Worm (Caenorhabditis elegans) whole organism, L3 larva: ENCODE results near the gene F25B3.2.

ENCODE experiments used
- aly-2 ChIP-seq: fragments of 150-350 bp; optimal IDR thresholded peaks from 2 replicates; lab custom pipeline; 2014; ENCODE audit warnings: missing biosample characterization, missing genetic modification characterization
- ama-1 ChIP-seq: fragments of 150-350 bp; optimal IDR thresholded peaks from 2 replicates; lab custom pipeline; 2018
- ceh-16 ChIP-seq: sonication (generic microtip); optimal IDR thresholded peaks from 2 replicates; lab custom pipeline; 2017; ENCODE audit warnings: missing biosample characterization, missing genetic modification characterization
- ceh-28 ChIP-seq: fragments of 150-350 bp; optimal IDR thresholded peaks from 2 replicates; lab custom pipeline; 2014; ENCODE audit warnings: missing biosample characterization, missing genetic modification reagents, missing genetic modification characterization
- ceh-9 ChIP-seq: sonication (generic microtip); optimal IDR thresholded peaks from 2 replicates; lab custom pipeline; 2018; ENCODE audit warnings: missing biosample characterization, missing genetic modification characterization
- daf-12 ChIP-seq: fragments of 150-350 bp; optimal IDR thresholded peaks from 2 replicates; lab custom pipeline; 2014; ENCODE audit warnings: missing biosample characterization, missing genetic modification reagents, missing genetic modification characterization
- egl-27 ChIP-seq: sonication (generic microtip); optimal IDR thresholded peaks from 4 replicates; lab custom pipeline; 2017; ENCODE audit warnings: missing biosample characterization, missing genetic modification reagents, missing genetic modification characterization
- egl-5 ChIP-seq: fragments of 150-350 bp; optimal IDR thresholded peaks from 2 replicates; lab custom pipeline; 2017; ENCODE audit warnings: missing biosample characterization, missing genetic modification reagents, missing genetic modification characterization, inconsistent platforms
- elt-1 ChIP-seq: fragments of 150-350 bp; optimal IDR thresholded peaks from 2 replicates; lab custom pipeline; 2014; ENCODE audit warnings: missing biosample characterization, missing genetic modification characterization
- elt-2 ChIP-seq: sonication (generic microtip); optimal IDR thresholded peaks from 2 replicates; lab custom pipeline; 2016; ENCODE audit warnings: missing genetic modification reagents, mild to moderate bottlenecking, missing genetic modification characterization, missing compliant biosample characterization
- elt-3 ChIP-seq, 3 experiments: fragments of 150-350 bp in 1 of 3; sonication (generic microtip) in 2 of 3; optimal IDR thresholded peaks; 2 replicates in 2 of 3; 4 replicates in 1 of 3; lab custom pipeline; 2014 to 2017; ENCODE audit warnings: missing biosample characterization in 3 of 3, missing genetic modification characterization in 3 of 3
- eor-1 ChIP-seq, 2 experiments: fragments of 150-350 bp; optimal IDR thresholded peaks; 2 replicates each; lab custom pipeline; 2014 to 2018; ENCODE audit warnings: missing biosample characterization in 2 of 2, missing genetic modification characterization in 2 of 2
- fkh-10 ChIP-seq: sonication (generic microtip); optimal IDR thresholded peaks from 2 replicates; lab custom pipeline; 2017; ENCODE audit warnings: missing biosample characterization, missing genetic modification reagents, missing genetic modification characterization
- fos-1 ChIP-seq: fragments of 150-350 bp; optimal IDR thresholded peaks from 2 replicates; lab custom pipeline; 2014; ENCODE audit warnings: missing biosample characterization, missing genetic modification characterization
- hmg-11 ChIP-seq: sonication (generic microtip); optimal IDR thresholded peaks from 2 replicates; lab custom pipeline; 2016; ENCODE audit warnings: missing genetic modification characterization, missing compliant biosample characterization
- jun-1 ChIP-seq: fragments of 150-350 bp; optimal IDR thresholded peaks from 2 replicates; lab custom pipeline; 2014; ENCODE audit warnings: missing biosample characterization, missing genetic modification reagents, missing genetic modification characterization
- lin-39 ChIP-seq: fragments of 150-350 bp; optimal IDR thresholded peaks from 2 replicates; lab custom pipeline; 2018; ENCODE audit warnings: missing biosample characterization, missing genetic modification reagents, missing genetic modification characterization
- lsy-12 ChIP-seq: sonication (generic microtip); optimal IDR thresholded peaks from 2 replicates; lab custom pipeline; 2016; ENCODE audit warnings: mild to moderate bottlenecking, missing genetic modification characterization, missing compliant biosample characterization
- mdl-1 ChIP-seq: fragments of 150-350 bp; optimal IDR thresholded peaks from 2 replicates; lab custom pipeline; 2014; ENCODE audit warnings: missing biosample characterization, missing genetic modification characterization
- mml-1 ChIP-seq: fragments of 150-350 bp; sonication (generic microtip); optimal IDR thresholded peaks from 3 replicates; lab custom pipeline; 2014; ENCODE audit warnings: missing biosample characterization, missing genetic modification characterization
- nfya-1 ChIP-seq: sonication (generic microtip); optimal IDR thresholded peaks from 2 replicates; lab custom pipeline; 2017; ENCODE audit warnings: missing genetic modification characterization, mild to moderate bottlenecking, missing compliant biosample characterization, antibody characterized with exemption, moderate library complexity; ENCODE audit not compliant: insufficient read depth
- nhr-11 ChIP-seq: fragments of 150-350 bp; optimal IDR thresholded peaks from 2 replicates; lab custom pipeline; 2014; ENCODE audit warnings: missing biosample characterization, missing genetic modification characterization
- nhr-12 ChIP-seq: fragments of 150-350 bp; optimal IDR thresholded peaks from 2 replicates; lab custom pipeline; 2014; ENCODE audit warnings: missing biosample characterization, missing genetic modification characterization
- nhr-23 ChIP-seq: fragments of 150-350 bp; optimal IDR thresholded peaks from 2 replicates; lab custom pipeline; 2014; ENCODE audit warnings: missing biosample characterization, missing genetic modification reagents, missing genetic modification characterization
- nhr-237 ChIP-seq: fragments of 150-350 bp; optimal IDR thresholded peaks from 2 replicates; lab custom pipeline; 2014; ENCODE audit warnings: missing biosample characterization, missing genetic modification characterization
- nhr-43 ChIP-seq: sonication (generic microtip); optimal IDR thresholded peaks from 2 replicates; lab custom pipeline; 2016; ENCODE audit warnings: mild to moderate bottlenecking, missing genetic modification characterization, missing compliant biosample characterization; ENCODE audit not compliant: poor library complexity, severe bottlenecking
- nhr-76 ChIP-seq: fragments of 150-350 bp; sonication (generic microtip); optimal IDR thresholded peaks from 5 replicates; lab custom pipeline; 2014; ENCODE audit warnings: missing biosample characterization, missing genetic modification characterization
- nhr-77 ChIP-seq: fragments of 150-350 bp; optimal IDR thresholded peaks from 2 replicates; lab custom pipeline; 2014; ENCODE audit warnings: missing biosample characterization, missing genetic modification characterization
- pha-4 ChIP-seq: fragments of 150-350 bp; optimal IDR thresholded peaks from 2 replicates; lab custom pipeline; 2014; ENCODE audit warnings: missing biosample characterization, missing genetic modification reagents, missing genetic modification characterization
- sea-2 ChIP-seq: fragments of 150-350 bp; sonication (generic microtip); optimal IDR thresholded peaks from 4 replicates; lab custom pipeline; 2014; ENCODE audit warnings: missing biosample characterization, missing genetic modification reagents, missing genetic modification characterization
- skn-1 ChIP-seq: fragments of 150-350 bp; optimal IDR thresholded peaks from 2 replicates; lab custom pipeline; 2014; ENCODE audit warnings: missing biosample characterization, missing genetic modification characterization
- tbx-2 ChIP-seq: sonication (generic microtip); optimal IDR thresholded peaks from 2 replicates; lab custom pipeline; 2016; ENCODE audit warnings: mild to moderate bottlenecking, missing genetic modification characterization, missing compliant biosample characterization
- unc-39 ChIP-seq: sonication (generic microtip); optimal IDR thresholded peaks from 4 replicates; lab custom pipeline; 2017; ENCODE audit warnings: missing biosample characterization, missing genetic modification characterization
- unc-62 ChIP-seq: fragments of 150-350 bp; sonication (generic microtip); optimal IDR thresholded peaks from 4 replicates; lab custom pipeline; 2014; ENCODE audit warnings: missing biosample characterization, missing genetic modification reagents, missing genetic modification characterization
- zag-1 ChIP-seq: fragments of 150-350 bp; optimal IDR thresholded peaks from 2 replicates; lab custom pipeline; 2014; ENCODE audit warnings: missing biosample characterization, missing genetic modification characterization
- ztf-4 ChIP-seq: fragments of 150-350 bp; optimal IDR thresholded peaks from 2 replicates; lab custom pipeline; 2014; ENCODE audit warnings: missing biosample characterization, missing genetic modification characterization

F25B3.2 gene

ce11 chrV:9620417-9620816 is 43.3 kb downstream of the F25B3.2 start:
- TF ChIP-seq unc-39 (tag; lab: Kevin White, UChicago) (no peak), lin-39 (tag; lab: Kevin White, UChicago) (no peak), egl-27 (tag; lab: Kevin White, UChicago) (no peak), nhr-12 (tag; lab: Kevin White, UChicago) (no peak)

ce11 chrV:9621437-9621836 is 44.3 kb downstream of the F25B3.2 start:
- TF ChIP-seq egl-5 (tag; lab: Kevin White, UChicago) (no peak), pha-4 (tag; lab: Kevin White, UChicago) (peak; percentile 51)
- TF ChIP-seq, all 47 proteins: peak for 1

- TF ChIP-seq sea-2 (GFP tag; lab: Kevin White, UChicago) (no peak), lsy-12 (tag; lab: Kevin White, UChicago) (no peak), mdl-1 (no peak), jun-1 (no peak), egl-27 (tag; lab: Kevin White, UChicago) (no peak), skn-1 (tag; lab: Kevin White, UChicago) (no peak), zag-1 (no peak), hmg-11 (tag; lab: Kevin White, UChicago) (no peak), ama-1 (lab: Kevin White, UChicago) (no peak), nhr-76 (no peak), elt-3 (tag; optimal IDR thresholded peaks at IDR 0.05; lab: Kevin White, UChicago) (no peak), elt-1 (tag; lab: Kevin White, UChicago) (no peak), nhr-77 (no peak)
Observed at ce11 chrV:9622834-9623233, 45.7 kb downstream of the F25B3.2 start, which contains the start of gene idpc-5. Gene idpc-5, minus strand, starts transcription at chrV:9622934.

- TF ChIP-seq nhr-43 (tag; lab: Kevin White, UChicago) (no peak), mml-1 (tag; lab: Kevin White, UChicago) (no peak), nhr-76 (no peak), nhr-12 (tag; lab: Kevin White, UChicago) (no peak), jun-1 (no peak), nhr-23 (tag; lab: Kevin White, UChicago) (no peak), eor-1 (tag; optimal IDR thresholded peaks at IDR 0.05; lab: Kevin White, UChicago) (no peak), zag-1 (no peak), elt-2 (tag; lab: Kevin White, UChicago) (no peak), tbx-2 (tag; lab: Kevin White, UChicago) (no peak), egl-27 (tag; lab: Kevin White, UChicago) (no peak), ceh-16 (tag; lab: Kevin White, UChicago) (no peak), ceh-9 (tag; lab: Kevin White, UChicago) (no peak)
Observed at ce11 chrV:9625122-9625521, 48.0 kb downstream of the F25B3.2 start, which contains the start of gene idpc-4. Gene idpc-4, plus strand, starts transcription at chrV:9625422.

- TF ChIP-seq nhr-11 (tag; lab: Kevin White, UChicago) (no peak), elt-3 (tag; optimal IDR thresholded peaks at IDR 0.05; lab: Kevin White, UChicago) (no peak), aly-2 (tag; lab: Kevin White, UChicago) (no peak), mdl-1 (no peak), mml-1 (tag; lab: Kevin White, UChicago) (no peak)
Observed at ce11 chrV:9625604-9626446, 48.7 kb downstream of the F25B3.2 start, which contains the start of gene T06E4.7. Gene T06E4.7, plus strand, starts transcription at chrV:9626396.

- no peak for TF ChIP-seq pha-4 (tag; lab: Kevin White, UChicago)
- no peak for TF ChIP-seq nhr-76
- TF ChIP-seq nhr-237 (tag; lab: Kevin White, UChicago), result no peak
- TF ChIP-seq unc-62 (GFP tag; lab: Kevin White, UChicago), result no peak
- no peak for TF ChIP-seq egl-27 (tag; lab: Kevin White, UChicago)
- no peak for TF ChIP-seq ceh-28 (tag; lab: Kevin White, UChicago)
- TF ChIP-seq fos-1 (tag; lab: Kevin White, UChicago), result no peak
- no peak for TF ChIP-seq fkh-10 (GFP tag; lab: Kevin White, UChicago)
- TF ChIP-seq jun-1, result no peak
- TF ChIP-seq nhr-11 (tag; lab: Kevin White, UChicago), result no peak
- TF ChIP-seq daf-12 (tag; lab: Kevin White, UChicago), result no peak
- TF ChIP-seq nhr-23 (tag; lab: Kevin White, UChicago), result no peak
- no peak for TF ChIP-seq ceh-9 (tag; lab: Kevin White, UChicago)
- TF ChIP-seq elt-3 (tag; optimal IDR thresholded peaks at IDR 0.05; lab: Kevin White, UChicago), result no peak
- TF ChIP-seq ztf-4 (tag; lab: Kevin White, UChicago), result no peak
- no peak for TF ChIP-seq nfya-1 (tag; lab: Kevin White, UChicago)
- TF ChIP-seq skn-1 (tag; lab: Kevin White, UChicago), result no peak
Observed at ce11 chrV:9628603-9629002, 51.5 kb downstream of the F25B3.2 start.
